Fruit fly (Drosophila melanogaster) S2 (cell line): ENCODE data around the gene Ance-2.

Experiments
- CG8478 ChIP-seq: fragments of >200 bp; optimal IDR thresholded peaks from 2 replicates; lab custom pipeline; 2018
- CTCF ChIP-seq, 2 experiments: fragments of >200 bp; optimal IDR thresholded peaks; 2 replicates each; lab custom pipeline; 2018

DNA sequence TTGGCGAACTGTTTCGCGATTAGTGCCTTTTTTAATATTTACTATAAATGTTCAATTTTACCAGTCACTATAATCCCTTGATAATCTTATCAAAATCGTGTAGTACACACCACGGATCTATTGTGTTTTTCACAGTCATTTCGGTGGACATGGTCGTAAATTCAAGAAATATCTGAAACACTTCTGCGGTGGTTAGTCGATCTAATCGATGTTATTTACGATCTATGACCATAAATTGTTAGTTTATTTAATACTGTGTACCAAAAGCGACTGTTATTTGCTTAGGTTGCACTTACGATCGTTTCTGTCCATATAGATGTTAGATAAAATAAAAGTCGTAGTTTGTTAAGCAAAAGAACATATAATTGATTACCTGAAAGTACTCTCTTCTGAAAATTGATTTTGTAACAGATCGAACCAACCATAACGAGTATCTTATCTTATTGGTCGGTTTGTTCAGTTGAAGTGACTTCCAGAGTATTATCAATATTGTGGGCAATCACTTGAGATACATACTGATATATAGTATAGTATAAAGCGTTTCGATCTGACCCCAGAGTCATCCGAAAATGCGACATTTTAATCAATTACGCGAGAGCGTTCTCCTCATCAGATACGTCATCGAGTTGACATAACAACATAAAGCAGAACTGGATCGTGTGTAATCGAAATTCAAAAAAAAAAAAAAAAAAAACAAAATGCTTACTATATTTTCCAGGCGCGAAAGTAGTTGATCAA lies 3.1 kb upstream of the Ance-2 start:
- TF ChIP-seq CG8478 (lab: Kevin White, UChicago), result no peak
- no peak for TF ChIP-seq CTCF (optimal IDR thresholded peaks at IDR 0.05; lab: Kevin White, UChicago)
